Worm (Caenorhabditis elegans) whole organism, L2 larva: ENCODE measurements around the gene nstp-6.

Source experiments
- C34F6.9 ChIP-seq: fragments of 150-350 bp; optimal IDR thresholded peaks from 2 replicates; lab custom pipeline; 2014; ENCODE audit warnings: missing biosample characterization, missing genetic modification characterization
- F13H6.1 ChIP-seq: sonication (generic microtip); optimal IDR thresholded peaks from 2 replicates; lab custom pipeline; 2016; ENCODE audit warnings: missing genetic modification characterization, missing compliant biosample characterization
- R02D3.7 ChIP-seq: fragments of 150-350 bp; optimal IDR thresholded peaks from 2 replicates; lab custom pipeline; 2014; ENCODE audit warnings: missing biosample characterization, missing genetic modification characterization
- Y55F3AM.14 ChIP-seq: fragments of 200-800 bp; sonication (Bioruptor generic); optimal IDR thresholded peaks from 2 replicates; lab custom pipeline; 2018; ENCODE audit warnings: mild to moderate bottlenecking, missing genetic modification characterization, missing compliant biosample characterization
- ZK546.5 ChIP-seq: sonication (generic microtip); optimal IDR thresholded peaks from 2 replicates; lab custom pipeline; 2017; ENCODE audit warnings: missing biosample characterization, missing genetic modification characterization
- alr-1 ChIP-seq: fragments of 150-350 bp; optimal IDR thresholded peaks from 2 replicates; lab custom pipeline; 2014; ENCODE audit warnings: missing biosample characterization, missing genetic modification characterization
- ama-1 ChIP-seq: fragments of 150-350 bp; optimal IDR thresholded peaks from 2 replicates; lab custom pipeline; 2018; ENCODE audit warnings: inconsistent platforms
- ceh-16 ChIP-seq: fragments of 150-350 bp; optimal IDR thresholded peaks from 2 replicates; lab custom pipeline; 2014; ENCODE audit warnings: missing biosample characterization, missing genetic modification characterization
- crh-2 ChIP-seq: sonication (generic microtip); optimal IDR thresholded peaks from 2 replicates; lab custom pipeline; 2017; ENCODE audit warnings: missing biosample characterization, missing genetic modification characterization
- dmd-4 ChIP-seq: sonication (generic microtip); optimal IDR thresholded peaks from 2 replicates; lab custom pipeline; 2017; ENCODE audit warnings: missing biosample characterization, missing genetic modification characterization
- egl-27 ChIP-seq: sonication (generic microtip); optimal IDR thresholded peaks from 3 replicates; lab custom pipeline; 2017; ENCODE audit warnings: missing biosample characterization, missing genetic modification reagents, missing genetic modification characterization
- elt-1 ChIP-seq: fragments of 150-350 bp; optimal IDR thresholded peaks from 2 replicates; lab custom pipeline; 2014; ENCODE audit warnings: missing biosample characterization, missing genetic modification characterization
- elt-3 ChIP-seq: sonication (generic microtip); optimal IDR thresholded peaks from 2 replicates; lab custom pipeline; 2017; ENCODE audit warnings: missing biosample characterization, missing genetic modification characterization
- fos-1 ChIP-seq: fragments of 150-350 bp; optimal IDR thresholded peaks from 2 replicates; lab custom pipeline; 2014; ENCODE audit warnings: missing biosample characterization, missing genetic modification characterization
- gmeb-1 ChIP-seq: fragments of 150-350 bp; optimal IDR thresholded peaks from 2 replicates; lab custom pipeline; 2014; ENCODE audit warnings: missing biosample characterization, missing genetic modification characterization
- lin-11 ChIP-seq: fragments of 150-350 bp; sonication (generic microtip); optimal IDR thresholded peaks from 2 replicates; lab custom pipeline; 2014; ENCODE audit warnings: missing biosample characterization, missing genetic modification characterization, inconsistent platforms, mixed read lengths
- lin-13 ChIP-seq: fragments of 150-350 bp; optimal IDR thresholded peaks from 2 replicates; lab custom pipeline; 2014; ENCODE audit warnings: missing biosample characterization, missing genetic modification reagents, missing genetic modification characterization
- lin-39 ChIP-seq: fragments of 150-350 bp; optimal IDR thresholded peaks from 2 replicates; lab custom pipeline; 2014; ENCODE audit warnings: missing biosample characterization, missing genetic modification reagents, missing genetic modification characterization
- lsy-2 ChIP-seq, 2 experiments: fragments of 150-350 bp in 1 of 2; sonication (generic microtip) in 1 of 2; optimal IDR thresholded peaks; 2 replicates each; lab custom pipeline; 2014 to 2017; ENCODE audit warnings: missing biosample characterization in 2 of 2, missing genetic modification characterization in 2 of 2
- mab-5 ChIP-seq: fragments of 150-350 bp; optimal IDR thresholded peaks from 2 replicates; lab custom pipeline; 2014; ENCODE audit warnings: missing biosample characterization, missing genetic modification characterization
- mbf-1 ChIP-seq: sonication (generic microtip); optimal IDR thresholded peaks from 2 replicates; lab custom pipeline; 2017; ENCODE audit warnings: missing biosample characterization, missing genetic modification characterization
- mdl-1 ChIP-seq, 2 experiments: fragments of 150-350 bp in 1 of 2; sonication (generic microtip) in 1 of 2; optimal IDR thresholded peaks; 2 replicates each; lab custom pipeline; 2017; ENCODE audit warnings: missing biosample characterization in 2 of 2, missing genetic modification characterization in 2 of 2
- nhr-129 ChIP-seq: fragments of 150-350 bp; optimal IDR thresholded peaks from 2 replicates; lab custom pipeline; 2014; ENCODE audit warnings: missing biosample characterization, missing genetic modification characterization
- nhr-21 ChIP-seq: fragments of 150-350 bp; optimal IDR thresholded peaks from 2 replicates; lab custom pipeline; 2014; ENCODE audit warnings: missing biosample characterization, missing genetic modification characterization
- nhr-23 ChIP-seq: fragments of 150-350 bp; optimal IDR thresholded peaks from 2 replicates; lab custom pipeline; 2014; ENCODE audit warnings: missing biosample characterization, missing genetic modification reagents, missing genetic modification characterization
- nhr-237 ChIP-seq: fragments of 150-350 bp; optimal IDR thresholded peaks from 2 replicates; lab custom pipeline; 2014; ENCODE audit warnings: missing biosample characterization, missing genetic modification characterization
- nhr-77 ChIP-seq: fragments of 150-350 bp; optimal IDR thresholded peaks from 2 replicates; lab custom pipeline; 2014; ENCODE audit warnings: missing biosample characterization, missing genetic modification characterization
- peb-1 ChIP-seq: fragments of 150-350 bp; optimal IDR thresholded peaks from 2 replicates; lab custom pipeline; 2014; ENCODE audit warnings: missing biosample characterization, missing genetic modification characterization
- sem-4 ChIP-seq: fragments of 150-350 bp; optimal IDR thresholded peaks from 2 replicates; lab custom pipeline; 2014; ENCODE audit warnings: missing biosample characterization, missing genetic modification reagents, missing genetic modification characterization
- skn-1 ChIP-seq: sonication (generic microtip); optimal IDR thresholded peaks from 2 replicates; lab custom pipeline; 2017; ENCODE audit warnings: missing biosample characterization, missing genetic modification characterization
- sma-3 ChIP-seq: sonication (generic microtip); optimal IDR thresholded peaks from 2 replicates; lab custom pipeline; 2016; ENCODE audit warnings: missing genetic modification reagents, missing genetic modification characterization, missing compliant biosample characterization
- sma-9 ChIP-seq, 2 experiments: fragments of 150-350 bp in 1 of 2; sonication (generic microtip) in 1 of 2; optimal IDR thresholded peaks; 2 replicates each; lab custom pipeline; 2014 to 2016; ENCODE audit warnings: missing genetic modification characterization in 2 of 2, mild to moderate bottlenecking in 1 of 2, missing biosample characterization in 1 of 2, missing compliant biosample characterization in 1 of 2, missing genetic modification reagents in 1 of 2, moderate library complexity in 1 of 2
- unc-39 ChIP-seq: fragments of 150-350 bp; optimal IDR thresholded peaks from 2 replicates; lab custom pipeline; 2014; ENCODE audit warnings: missing biosample characterization, missing genetic modification characterization
- unc-55 ChIP-seq: fragments of 150-350 bp; sonication (generic microtip); optimal IDR thresholded peaks from 3 replicates; lab custom pipeline; 2014; ENCODE audit warnings: missing biosample characterization, missing genetic modification reagents, missing genetic modification characterization
- zag-1 ChIP-seq: fragments of 150-350 bp; optimal IDR thresholded peaks from 2 replicates; lab custom pipeline; 2014; ENCODE audit warnings: missing biosample characterization, missing genetic modification characterization
- ztf-1 ChIP-seq: fragments of 200-800 bp; sonication (Bioruptor generic); conservative IDR thresholded peaks from 2 replicates; pipeline ENCODE4 v1.3.6; 2022; ENCODE audit warnings: missing genetic modification characterization, missing compliant biosample characterization
- ztf-11 ChIP-seq: sonication (generic microtip); optimal IDR thresholded peaks from 2 replicates; lab custom pipeline; 2017; ENCODE audit warnings: missing biosample characterization, missing genetic modification characterization

nstp-6 gene

DNA sequence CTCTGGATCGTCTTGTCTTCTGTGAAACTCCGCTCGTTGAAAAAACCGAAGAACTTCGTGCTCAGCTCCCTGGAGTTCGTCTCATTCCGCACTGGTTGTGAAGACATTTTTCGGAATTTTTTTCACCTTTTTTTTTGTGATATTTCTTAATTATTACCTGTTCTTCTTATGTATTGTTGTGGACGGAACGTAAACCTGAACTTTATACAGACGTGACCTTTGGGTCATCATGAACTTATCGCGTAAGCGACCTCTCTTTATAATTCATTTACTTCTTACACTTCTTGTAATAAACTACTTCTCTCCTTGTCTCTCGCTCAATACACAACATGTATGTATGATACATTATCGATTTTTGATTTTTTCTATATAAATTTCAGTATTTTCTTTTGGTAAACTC lies 15.2 kb downstream of the nstp-6 start, which contains the start of gene M57.1:
Gene M57.1, plus strand, starts transcription at position 301 of the 400 bp plus-strand sequence.
- TF ChIP-seq dmd-4 (tag; lab: Kevin White, UChicago) (no peak), unc-55 (no peak), sma-3 (GFP tag; lab: Kevin White, UChicago) (no peak)
- TF ChIP-seq, all 48 proteins: peak for 0

DNA sequence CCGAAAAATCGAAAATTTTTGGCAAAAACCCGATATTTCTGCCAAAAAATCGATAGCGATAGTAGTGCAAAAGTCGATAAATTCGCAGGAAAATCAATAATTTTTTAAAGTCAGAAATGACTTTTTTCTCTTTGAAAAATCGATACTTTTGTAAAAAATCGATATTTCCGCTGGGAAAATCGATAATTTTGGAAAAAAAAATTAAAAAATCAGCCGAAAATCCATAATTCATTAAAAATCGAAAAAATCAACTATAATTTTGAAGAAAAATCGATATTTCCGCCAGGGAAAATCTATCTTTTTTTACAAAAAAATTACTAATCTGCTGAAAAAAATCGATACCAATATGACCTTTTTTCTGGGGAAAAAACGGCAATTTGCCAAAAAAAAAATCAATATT lies 15.9 kb downstream of the nstp-6 start:
- TF ChIP-seq alr-1 (tag; lab: Kevin White, UChicago) (no peak), dmd-4 (tag; lab: Kevin White, UChicago) (no peak), zag-1 (tag; lab: Kevin White, UChicago) (no peak), unc-39 (tag; lab: Kevin White, UChicago) (no peak), lin-39 (tag; lab: Kevin White, UChicago) (no peak), lin-13 (GFP tag; lab: Kevin White, UChicago) (no peak), mdl-1 (tag; optimal IDR thresholded peaks at IDR 0.05; lab: Kevin White, UChicago) (no peak)

DNA sequence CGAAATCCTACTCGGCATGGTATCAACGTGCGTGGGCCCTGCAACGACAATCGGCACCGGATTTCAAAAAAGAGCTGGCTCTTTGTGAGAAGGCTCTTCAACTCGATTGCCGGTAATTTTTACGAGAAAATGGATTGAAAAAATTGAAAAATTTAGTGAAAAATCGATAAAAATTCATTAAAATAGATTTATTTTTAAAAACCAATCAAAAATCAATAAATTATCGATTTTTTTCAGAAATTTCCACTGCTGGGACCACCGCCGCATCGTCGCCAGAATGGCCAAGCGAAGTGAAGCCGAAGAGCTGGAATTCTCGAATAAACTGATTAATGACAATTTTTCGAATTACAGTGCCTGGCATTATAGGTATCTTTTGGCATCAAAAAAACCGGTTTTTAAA lies 19.5 kb downstream of the nstp-6 start:
- TF ChIP-seq nhr-237 (no peak), elt-1 (no peak), ztf-11 (no peak), elt-3 (no peak), nhr-129 (tag; lab: Kevin White, UChicago) (no peak), lin-11 (no peak), ZK546.5 (tag; lab: Kevin White, UChicago) (no peak)

DNA sequence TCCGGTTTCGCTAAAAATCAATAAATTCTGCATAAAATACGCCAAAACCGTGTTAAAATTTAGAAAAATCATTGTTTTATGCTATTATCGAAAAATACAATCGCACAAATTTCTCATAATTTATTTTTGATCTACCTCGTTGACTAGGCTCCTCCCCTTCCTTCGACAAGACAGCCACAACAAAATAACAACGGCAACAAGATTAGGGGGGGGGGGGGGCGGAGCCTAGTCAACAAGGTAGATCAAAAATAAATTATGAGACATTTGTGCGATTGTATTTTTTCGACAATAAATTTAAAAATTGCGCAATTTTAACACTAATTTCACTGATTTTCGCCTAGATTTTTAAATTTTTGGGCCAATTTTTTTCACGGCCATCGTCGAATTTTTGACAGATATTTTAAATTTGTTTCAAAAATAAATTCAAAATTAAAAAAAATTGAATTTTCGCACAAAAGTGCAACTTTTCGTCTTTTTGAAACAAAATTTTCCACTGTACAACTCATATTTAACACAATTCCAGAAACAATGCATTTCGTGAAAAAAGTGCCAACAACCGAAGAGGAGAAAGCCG lies 20.5 kb downstream of the nstp-6 start, which contains the start of gene M57.2:
Gene M57.2, plus strand, starts transcription at position 524 of the 574 bp plus-strand sequence.
- TF ChIP-seq nhr-23 (tag; lab: Kevin White, UChicago) = no peak

DNA sequence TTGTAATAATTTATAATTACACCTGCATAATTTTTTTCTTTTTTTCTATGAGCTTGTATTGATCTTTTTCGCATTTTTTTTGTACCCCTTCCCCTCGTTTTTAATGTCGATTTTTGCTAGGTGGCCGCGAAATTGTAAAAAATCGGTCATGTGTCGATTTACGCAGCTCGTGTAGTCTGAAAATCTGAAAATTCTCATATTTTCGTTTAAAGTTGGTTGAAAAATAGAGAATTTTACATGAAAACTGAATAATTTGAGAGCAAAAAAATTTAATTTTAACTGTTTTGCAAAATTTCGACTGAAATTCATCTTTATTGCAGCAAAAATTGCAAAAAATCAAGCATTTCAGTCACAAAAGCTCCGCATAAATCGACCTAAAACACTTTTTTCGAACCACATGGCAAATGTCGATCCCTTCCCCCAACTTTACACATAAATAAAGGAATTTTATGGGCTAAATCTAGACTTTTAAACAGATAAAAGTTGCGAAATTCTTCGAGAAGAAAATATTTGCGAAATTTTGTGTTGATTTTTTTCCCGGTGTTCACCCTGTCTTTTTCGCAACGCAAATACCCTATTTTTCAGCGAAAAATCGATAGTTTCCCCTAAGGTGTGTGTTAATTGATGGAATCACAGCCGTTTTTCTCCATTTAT lies 21.1 kb downstream of the nstp-6 start:
- peak in 1 of 2 experiments; percentile 8 for TF ChIP-seq lsy-2 (tag; optimal IDR thresholded peaks at IDR 0.05; lab: Kevin White, UChicago)
- TF ChIP-seq unc-55 = peak; percentile 6
- TF ChIP-seq elt-1 = no peak

DNA sequence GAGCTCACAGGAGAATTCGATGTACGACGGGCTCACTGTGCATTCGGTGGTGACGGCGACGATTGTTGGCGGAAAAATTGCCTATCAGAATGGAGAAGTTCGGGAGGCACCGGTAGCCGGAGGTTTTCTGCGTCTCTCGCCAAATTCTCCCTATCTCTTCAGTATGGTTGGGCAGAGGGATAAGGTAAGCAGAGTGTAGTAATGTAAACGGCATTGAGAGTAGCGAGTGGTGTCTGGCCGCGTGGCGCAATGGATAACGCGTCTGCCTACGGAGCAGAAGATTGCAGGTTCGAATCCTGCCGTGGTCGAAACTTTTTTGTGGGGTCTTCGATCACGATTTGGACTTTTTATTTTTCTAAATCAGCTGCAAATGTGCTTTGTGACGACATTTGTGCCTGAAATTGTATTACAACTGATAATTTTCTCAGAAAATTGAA lies 22.8 kb downstream of the nstp-6 start:
- peak; percentile 39 for TF ChIP-seq F13H6.1
- peak in 1 of 2 experiments; percentile 51 for TF ChIP-seq lsy-2 (tag; optimal IDR thresholded peaks at IDR 0.05; lab: Kevin White, UChicago)
- no peak for TF ChIP-seq nhr-23 (tag; lab: Kevin White, UChicago)
- TF ChIP-seq sma-3 (GFP tag; lab: Kevin White, UChicago) = peak; percentile 37
- TF ChIP-seq R02D3.7 = no peak
- peak; percentile 55 for TF ChIP-seq Y55F3AM.14 (GFP tag; lab: Kevin White, UChicago)
- peak; percentile 44 for TF ChIP-seq lin-11
- TF ChIP-seq lin-13 (GFP tag; lab: Kevin White, UChicago) = peak; percentile 27
- TF ChIP-seq ama-1 (lab: Kevin White, UChicago) = no peak
- TF ChIP-seq ztf-1 (GFP tag; lab: Robert Waterston, UW) = no peak
- no peak for TF ChIP-seq peb-1 (tag; lab: Kevin White, UChicago)
- TF ChIP-seq crh-2 (tag; lab: Kevin White, UChicago) = peak; percentile 48
- TF ChIP-seq fos-1 (tag; lab: Kevin White, UChicago) = no peak
- no peak for TF ChIP-seq elt-3
- TF ChIP-seq sma-9 (GFP tag; optimal IDR thresholded peaks at IDR 0.05; lab: Kevin White, UChicago) = peak; percentile 43
- no peak for TF ChIP-seq sma-9 (tag; optimal IDR thresholded peaks at IDR 0.05; lab: Kevin White, UChicago)
- no peak for TF ChIP-seq elt-1
- TF ChIP-seq nhr-21 = peak; percentile 17
- TF ChIP-seq mbf-1 (tag; lab: Kevin White, UChicago) = no peak
- no peak for TF ChIP-seq ZK546.5 (tag; lab: Kevin White, UChicago)
- TF ChIP-seq egl-27 (tag; lab: Kevin White, UChicago) = no peak
- TF ChIP-seq sem-4 (tag; lab: Kevin White, UChicago) = no peak
- peak; percentile 33 for TF ChIP-seq gmeb-1
- TF ChIP-seq C34F6.9 (tag; lab: Kevin White, UChicago) = peak; percentile 51
- peak; percentile 77 for TF ChIP-seq nhr-129 (tag; lab: Kevin White, UChicago)
- TF ChIP-seq ceh-16 (tag; lab: Kevin White, UChicago) = no peak
- TF ChIP-seq nhr-77 (tag; lab: Kevin White, UChicago) = no peak
- peak; percentile 36 for TF ChIP-seq unc-55
- TF ChIP-seq skn-1 = no peak
- no peak for TF ChIP-seq mab-5
- no peak for TF ChIP-seq alr-1 (tag; lab: Kevin White, UChicago)
